Fruit fly (Drosophila melanogaster) whole organism, embryonic: Measurements from ENCODE around the gene CG44836.

Experiments
- Adf1 ChIP-seq: fragments of 200-800 bp; sonication (Bioruptor generic); IDR thresholded peaks from 2 replicates; pipeline ENCODE4 v1.3.6; 2022; ENCODE audit warnings: missing biosample characterization, missing genetic modification characterization
- Bgb ChIP-seq: fragments of 200-800 bp; sonication (Bioruptor generic); IDR thresholded peaks from 2 replicates; pipeline ENCODE4 v1.3.6; 2022; ENCODE audit warnings: missing biosample characterization, missing genetic modification characterization; ENCODE audit not compliant: partially characterized antibody
- CG1024 ChIP-seq: fragments of 200-800 bp; sonication (Bioruptor generic); IDR thresholded peaks from 2 replicates; pipeline ENCODE4 v1.3.6; 2022; ENCODE audit warnings: missing biosample characterization, missing genetic modification characterization
- CG10431 ChIP-seq: fragments of 200-800 bp; sonication (Bioruptor generic); optimal IDR thresholded peaks from 3 replicates; lab custom pipeline; 2018; ENCODE audit warnings: missing biosample characterization, mild to moderate bottlenecking, missing genetic modification characterization
- CG11723 ChIP-seq: fragments of 200-800 bp; sonication (Bioruptor generic); optimal IDR thresholded peaks from 2 replicates; lab custom pipeline; 2017; ENCODE audit warnings: missing biosample characterization, mild to moderate bottlenecking, missing genetic modification characterization
- CG12236 ChIP-seq: fragments of 200-800 bp; sonication (Bioruptor generic); optimal IDR thresholded peaks from 2 replicates; lab custom pipeline; 2016; ENCODE audit warnings: missing biosample characterization, missing genetic modification characterization
- CG14667 ChIP-seq: fragments of 200-800 bp; sonication (Bioruptor generic); IDR thresholded peaks from 2 replicates; pipeline ENCODE4 v1.3.6; 2022; ENCODE audit warnings: missing biosample characterization, missing genetic modification characterization
- CG17385 ChIP-seq: fragments of 200-800 bp; sonication (Bioruptor generic); optimal IDR thresholded peaks from 3 replicates; lab custom pipeline; 2018; ENCODE audit warnings: missing biosample characterization, mild to moderate bottlenecking, missing genetic modification characterization
- CG1792 ChIP-seq: fragments of 200-800 bp; sonication (Bioruptor generic); optimal IDR thresholded peaks from 2 replicates; lab custom pipeline; 2016; ENCODE audit warnings: missing biosample characterization, missing genetic modification characterization
- CG18599 ChIP-seq: fragments of 200-800 bp; sonication (Bioruptor generic); optimal IDR thresholded peaks from 3 replicates; lab custom pipeline; 2017; ENCODE audit warnings: missing biosample characterization, missing genetic modification characterization, mild to moderate bottlenecking, moderate library complexity, missing genetic modification reagents
- CG18764 ChIP-seq: fragments of 200-800 bp; sonication (Bioruptor generic); optimal IDR thresholded peaks from 3 replicates; lab custom pipeline; 2016; ENCODE audit warnings: missing biosample characterization, missing genetic modification characterization
- CG2199 ChIP-seq: fragments of 200-800 bp; sonication (Bioruptor generic); IDR thresholded peaks from 3 replicates; pipeline ENCODE4 v1.3.6; 2022; ENCODE audit warnings: missing biosample characterization, missing genetic modification characterization
- CG2875 ChIP-seq: fragments of 200-800 bp; sonication (Bioruptor generic); optimal IDR thresholded peaks from 2 replicates; lab custom pipeline; 2017; ENCODE audit warnings: missing biosample characterization, mild to moderate bottlenecking, missing genetic modification characterization, missing genetic modification reagents
- CG33213 ChIP-seq: fragments of 200-800 bp; sonication (Bioruptor generic); optimal IDR thresholded peaks from 3 replicates; lab custom pipeline; 2016; ENCODE audit warnings: missing biosample characterization, missing genetic modification characterization
- CG33557 ChIP-seq: fragments of 200-800 bp; sonication (Bioruptor generic); optimal IDR thresholded peaks from 2 replicates; lab custom pipeline; 2019; ENCODE audit warnings: missing biosample characterization, mild to moderate bottlenecking, missing genetic modification characterization, moderate library complexity
- CG3407 ChIP-seq: fragments of 200-800 bp; sonication (Bioruptor generic); optimal IDR thresholded peaks from 2 replicates; lab custom pipeline; 2018; ENCODE audit warnings: missing biosample characterization, mild to moderate bottlenecking, missing genetic modification characterization
- CG5953 ChIP-seq: fragments of 200-800 bp; sonication (Bioruptor generic); IDR thresholded peaks from 2 replicates; pipeline ENCODE4 v1.3.6; 2022; ENCODE audit warnings: missing biosample characterization, missing genetic modification characterization
- CG8478 ChIP-seq: fragments of >200 bp; optimal IDR thresholded peaks from 2 replicates; lab custom pipeline; 2018
- CG9727 ChIP-seq: fragments of 200-800 bp; sonication (Bioruptor generic); optimal IDR thresholded peaks from 3 replicates; lab custom pipeline; 2017; ENCODE audit warnings: missing biosample characterization, mild to moderate bottlenecking, missing genetic modification characterization
- CHES-1-like ChIP-seq: fragments of 200-800 bp; sonication (Bioruptor generic); optimal IDR thresholded peaks from 2 replicates; lab custom pipeline; 2016; ENCODE audit warnings: missing biosample characterization, missing genetic modification characterization
- CkIIα-i1 ChIP-seq: fragments of 200-800 bp; sonication (Bioruptor generic); IDR thresholded peaks from 2 replicates; pipeline ENCODE4 v1.3.6; 2022; ENCODE audit warnings: missing biosample characterization, missing genetic modification characterization
- Dip2 ChIP-seq: fragments of 200-800 bp; sonication (Bioruptor generic); IDR thresholded peaks from 2 replicates; pipeline ENCODE4 v1.3.6; 2022; ENCODE audit warnings: missing biosample characterization, missing genetic modification characterization
- Doc2 ChIP-seq: fragments of 200-800 bp; sonication (Bioruptor generic); IDR thresholded peaks from 2 replicates; pipeline ENCODE4 v1.3.6; 2022; ENCODE audit warnings: missing biosample characterization, missing genetic modification characterization
- Fer3 ChIP-seq: fragments of 200-800 bp; sonication (Bioruptor generic); optimal IDR thresholded peaks from 2 replicates; lab custom pipeline; 2018; ENCODE audit warnings: missing biosample characterization, mild to moderate bottlenecking, missing genetic modification characterization, moderate library complexity
- H2.0 ChIP-seq: fragments of 200-800 bp; sonication (Bioruptor generic); IDR thresholded peaks from 2 replicates; pipeline ENCODE4 v1.3.6; 2022; ENCODE audit warnings: missing biosample characterization, missing genetic modification characterization
- Hmx ChIP-seq: fragments of 200-800 bp; sonication (Bioruptor generic); optimal IDR thresholded peaks from 2 replicates; lab custom pipeline; 2016; ENCODE audit warnings: missing biosample characterization, missing genetic modification characterization
- Hsf ChIP-seq: fragments of 200-800 bp; sonication (Bioruptor generic); optimal IDR thresholded peaks from 3 replicates; lab custom pipeline; 2016; ENCODE audit warnings: missing biosample characterization, missing genetic modification characterization
- MTF-1 ChIP-seq: fragments of 200-800 bp; sonication (Bioruptor generic); optimal IDR thresholded peaks from 2 replicates; lab custom pipeline; 2018; ENCODE audit warnings: missing biosample characterization, mild to moderate bottlenecking, missing genetic modification characterization, borderline replicate concordance
- Med ChIP-seq: fragments of 200-800 bp; sonication (Bioruptor generic); peaks from one replicate; lab custom pipeline; 2016; ENCODE audit warnings: missing biosample characterization, missing genetic modification characterization, mild to moderate bottlenecking, inconsistent platforms, moderate library complexity
- NK7.1 ChIP-seq: fragments of 200-800 bp; sonication (Bioruptor generic); optimal IDR thresholded peaks from 3 replicates; lab custom pipeline; 2016; ENCODE audit warnings: missing biosample characterization, missing genetic modification characterization
- Rx ChIP-seq: fragments of 200-800 bp; sonication (Bioruptor generic); IDR thresholded peaks from 2 replicates; pipeline ENCODE4 v1.3.6; 2022; ENCODE audit warnings: missing biosample characterization, missing genetic modification characterization
- Stat92E ChIP-seq, 3 experiments: fragments of >200 bp in 2 of 3; fragments of 200-800 bp in 1 of 3; sonication (Bioruptor generic) in 1 of 3; optimal IDR thresholded peaks; 2 replicates each; lab custom pipeline; 2017 to 2019; ENCODE audit warnings: missing biosample characterization in 3 of 3, missing genetic modification characterization in 3 of 3, mild to moderate bottlenecking in 1 of 3, moderate library complexity in 1 of 3
- amos ChIP-seq: fragments of 200-800 bp; sonication (Bioruptor generic); IDR thresholded peaks from 2 replicates; pipeline ENCODE4 v1.3.6; 2022; ENCODE audit warnings: missing biosample characterization, missing genetic modification characterization; ENCODE audit not compliant: partially characterized antibody
- bcd ChIP-seq: fragments of 200-800 bp; sonication (Bioruptor generic); optimal IDR thresholded peaks from 2 replicates; lab custom pipeline; 2017; ENCODE audit warnings: missing biosample characterization, mild to moderate bottlenecking, missing genetic modification characterization
- cato ChIP-seq: fragments of 200-800 bp; sonication (Bioruptor generic); optimal IDR thresholded peaks from 2 replicates; lab custom pipeline; 2016; ENCODE audit warnings: missing biosample characterization, missing genetic modification characterization, borderline replicate concordance
- ci ChIP-seq: fragments of 200-800 bp; sonication (Bioruptor generic); IDR thresholded peaks from 3 replicates; pipeline ENCODE4 v1.3.6; 2022; ENCODE audit warnings: missing biosample characterization, missing genetic modification characterization
- dimm ChIP-seq: fragments of 200-800 bp; sonication (Bioruptor generic); IDR thresholded peaks from 2 replicates; pipeline ENCODE4 v1.3.6; 2022; ENCODE audit warnings: missing biosample characterization, missing genetic modification characterization
- dmrt11E ChIP-seq: fragments of 200-800 bp; sonication (Bioruptor generic); optimal IDR thresholded peaks from 3 replicates; lab custom pipeline; 2018; ENCODE audit warnings: missing biosample characterization, mild to moderate bottlenecking, missing genetic modification characterization, moderate library complexity
- dpn ChIP-seq, 2 experiments: fragments of 200-800 bp; sonication (Bioruptor generic); optimal IDR thresholded peaks; 3 replicates each; lab custom pipeline; 2016; ENCODE audit warnings: missing biosample characterization in 2 of 2, missing genetic modification characterization in 2 of 2
- fru ChIP-seq: fragments of >200 bp; optimal IDR thresholded peaks from 2 replicates; lab custom pipeline; 2017
- fu2 ChIP-seq: fragments of 200-800 bp; sonication (Bioruptor generic); optimal IDR thresholded peaks from 2 replicates; lab custom pipeline; 2016; ENCODE audit warnings: missing biosample characterization, missing genetic modification characterization
- gcm2 ChIP-seq: fragments of 200-800 bp; sonication (Bioruptor generic); optimal IDR thresholded peaks from 2 replicates; lab custom pipeline; 2016; ENCODE audit warnings: missing biosample characterization, missing genetic modification characterization
- gem ChIP-seq: fragments of 200-800 bp; sonication (Bioruptor generic); optimal IDR thresholded peaks from 2 replicates; lab custom pipeline; 2019; ENCODE audit warnings: missing biosample characterization, mild to moderate bottlenecking, missing genetic modification characterization, moderate library complexity
- gsb-n ChIP-seq: fragments of 200-800 bp; sonication (Bioruptor generic); optimal IDR thresholded peaks from 3 replicates; lab custom pipeline; 2018; ENCODE audit warnings: missing biosample characterization, mild to moderate bottlenecking, missing genetic modification characterization
- her ChIP-seq: fragments of 200-800 bp; sonication (Bioruptor generic); optimal IDR thresholded peaks from 2 replicates; lab custom pipeline; 2016; ENCODE audit warnings: missing biosample characterization, missing genetic modification characterization
- nerfin-2 ChIP-seq: fragments of 200-800 bp; sonication (Bioruptor generic); IDR thresholded peaks from 2 replicates; pipeline ENCODE4 v1.3.6; 2022; ENCODE audit warnings: missing biosample characterization, missing genetic modification characterization; ENCODE audit not compliant: partially characterized antibody
- peb ChIP-seq: fragments of 200-800 bp; sonication (Bioruptor generic); IDR thresholded peaks from 2 replicates; pipeline ENCODE4 v1.3.6; 2022; ENCODE audit warnings: missing biosample characterization, missing genetic modification characterization
- sd ChIP-seq: fragments of 200-800 bp; sonication (Bioruptor generic); optimal IDR thresholded peaks from 3 replicates; lab custom pipeline; 2018; ENCODE audit warnings: missing biosample characterization, mild to moderate bottlenecking, missing genetic modification characterization, moderate library complexity
- z ChIP-seq: fragments of 200-800 bp; sonication (Bioruptor generic); IDR thresholded peaks from 3 replicates; pipeline ENCODE4 v1.3.6; 2022; ENCODE audit warnings: missing biosample characterization, missing genetic modification characterization
- zf30C ChIP-seq: fragments of 200-800 bp; sonication (Bioruptor generic); optimal IDR thresholded peaks from 3 replicates; lab custom pipeline; 2018; ENCODE audit warnings: missing biosample characterization, mild to moderate bottlenecking, missing genetic modification characterization

Gene CG44836

DNA sequence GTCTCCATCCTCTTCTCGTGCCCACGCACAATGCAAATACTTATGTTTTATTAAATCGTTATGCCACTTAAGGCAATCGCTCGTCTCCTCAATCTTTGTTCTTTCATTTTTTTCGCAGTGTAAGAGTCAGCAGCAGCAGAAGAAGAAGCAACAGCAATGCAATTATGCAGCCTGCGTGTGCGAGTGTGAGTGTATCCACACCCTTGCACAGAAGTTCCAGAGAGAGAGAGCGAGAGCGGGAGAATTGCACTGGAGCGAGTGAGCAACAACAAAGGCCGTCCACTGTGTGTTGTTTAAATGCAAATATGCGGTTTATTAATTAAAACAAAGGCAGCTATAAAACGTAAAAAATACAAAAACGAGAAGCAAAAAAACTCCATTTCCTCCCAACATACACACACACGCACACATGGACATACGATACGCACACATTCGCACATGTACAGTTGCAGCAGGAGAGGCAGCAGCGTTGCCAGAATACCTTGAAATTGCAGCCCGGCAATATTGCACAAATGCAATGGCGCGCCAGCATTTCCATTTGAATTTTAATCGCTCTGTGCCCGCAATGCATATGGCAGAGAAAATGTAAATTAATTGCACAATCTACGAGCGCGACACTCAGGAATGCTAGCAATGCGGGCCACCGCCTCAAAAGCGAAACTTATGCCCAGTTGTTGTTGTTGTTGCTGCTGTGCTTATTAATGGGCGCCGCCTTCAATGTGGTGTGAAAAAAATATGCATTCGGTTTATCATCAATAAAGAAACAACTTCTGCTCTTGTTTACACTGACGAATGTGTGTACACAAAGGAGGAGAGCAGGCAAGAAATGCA is 8.7 kb upstream of the CG44836 start (continued):
- TF ChIP-seq z (GFP tag; lab: Robert Waterston, UW) (peak; percentile 63; the same call in 1 of the 3 replicates), CG14667 (GFP tag; lab: Robert Waterston, UW) (no peak), CG17385 (peak; percentile 88), Med (GFP tag; lab: Kevin White, UChicago) (peak; percentile 86), CG12236 (GFP tag; lab: Kevin White, UChicago) (peak; percentile 54), zf30C (GFP tag; lab: Kevin White, UChicago) (peak; percentile 93), amos (GFP tag; lab: Robert Waterston, UW) (no peak), CG5953 (no peak), CG18764 (GFP tag; lab: Kevin White, UChicago) (peak; percentile 54), CG2199 (GFP tag; lab: Robert Waterston, UW) (no peak), MTF-1 (GFP tag; lab: Kevin White, UChicago) (peak; percentile 73), Rx (no peak), CG1024 (GFP tag; lab: Robert Waterston, UW) (peak; percentile 38; the same call in 1 of the 2 replicates), CkIIα-i1 (no peak), Doc2 (GFP tag; lab: Robert Waterston, UW) (no peak), CG11723 (GFP tag; lab: Kevin White, UChicago) (peak; percentile 35), CHES-1-like (GFP tag; lab: Kevin White, UChicago) (peak; percentile 35), CG3407 (GFP tag; lab: Kevin White, UChicago) (peak; percentile 72), Stat92E (GFP tag; optimal IDR thresholded peaks at IDR 0.05; lab: Kevin White, UChicago) (no peak), H2.0 (GFP tag; lab: Robert Waterston, UW) (no peak), gem (tag; lab: Kevin White, UChicago) (peak; percentile 28), peb (GFP tag; lab: Robert Waterston, UW) (0 out of 2 replicates have a peak, but pooled peaks have one; percentile 19), NK7.1 (GFP tag; lab: Kevin White, UChicago) (peak; percentile 43), gsb-n (peak; percentile 60), Hmx (no peak), CG33213 (GFP tag; lab: Kevin White, UChicago) (peak; percentile 48), sd (tag; lab: Kevin White, UChicago) (peak; percentile 97), Dip2 (no peak), Fer3 (tag; lab: Kevin White, UChicago) (no peak), fu2 (GFP tag; lab: Kevin White, UChicago) (no peak), cato (GFP tag; lab: Kevin White, UChicago) (peak; percentile 10), CG2875 (GFP tag; lab: Kevin White, UChicago) (peak; percentile 59), Adf1 (no peak), CG1792 (GFP tag; lab: Kevin White, UChicago) (peak; percentile 33), nerfin-2 (GFP tag; lab: Robert Waterston, UW) (no peak), CG9727 (peak; percentile 89), bcd (GFP tag; lab: Kevin White, UChicago) (peak; percentile 29), ci (GFP tag; lab: Robert Waterston, UW) (peak; percentile 53; the same call in 1 of the 3 replicates), CG8478 (lab: Kevin White, UChicago) (peak; percentile 2), dmrt11E (tag; lab: Kevin White, UChicago) (peak; percentile 71), dpn (GFP tag; optimal IDR thresholded peaks at IDR 0.05; lab: Kevin White, UChicago) (peak in 1 of 2 experiments; percentile 25), her (peak; percentile 26), CG10431 (GFP tag; lab: Kevin White, UChicago) (no peak), dimm (GFP tag; lab: Robert Waterston, UW) (no peak), Bgb (GFP tag; lab: Robert Waterston, UW) (no peak), fru (no peak), CG33557 (GFP tag; lab: Kevin White, UChicago) (peak; percentile 80), gcm2 (GFP tag; lab: Kevin White, UChicago) (no peak), Hsf (GFP tag; lab: Kevin White, UChicago) (no peak), CG18599 (no peak)
